Worm (Caenorhabditis elegans): ENCODE data around the gene wah-1.

- TF ChIP-seq unc-86 (tag; optimal IDR thresholded peaks at IDR 0.05) (no peak), C04F5.9 (tag; optimal IDR thresholded peaks at IDR 0.05) (no peak), elt-3 (tag; optimal IDR thresholded peaks at IDR 0.05) (no peak), lin-39 (tag; optimal IDR thresholded peaks at IDR 0.05) (no peak), unc-98 (GFP tag; IDR thresholded peaks at IDR 0.05) (no peak), ets-5 (GFP tag; IDR thresholded peaks at IDR 0.05) (no peak), ama-1 (optimal IDR thresholded peaks at IDR 0.05) (no peak), xbp-1 (tag; optimal IDR thresholded peaks at IDR 0.05) (no peak), pqm-1 (tag; optimal IDR thresholded peaks at IDR 0.05) (no peak), snpc-4 (tag; optimal IDR thresholded peaks at IDR 0.05) (no peak)
Observed at ce11 chrIII:11951111-11951510, 38.9 kb upstream of the wah-1 start.

Measured in whole organism, L1 larva.